Fruit fly (Drosophila melanogaster) whole organism, embryonic: ENCODE results near the gene CG32939.

Experiments
- Bgb ChIP-seq: fragments of 200-800 bp; sonication (Bioruptor generic); IDR thresholded peaks from 2 replicates; pipeline ENCODE4 v1.3.6; 2022; ENCODE audit warnings: missing biosample characterization, missing genetic modification characterization; ENCODE audit not compliant: partially characterized antibody
- CG10543 ChIP-seq: fragments of 200-800 bp; sonication (Bioruptor generic); optimal IDR thresholded peaks from 3 replicates; lab custom pipeline; 2017; ENCODE audit warnings: missing biosample characterization, mild to moderate bottlenecking, missing genetic modification characterization, moderate library complexity
- CG10959 ChIP-seq: fragments of 200-800 bp; sonication (Bioruptor generic); IDR thresholded peaks from 2 replicates; pipeline ENCODE4 v1.3.6; 2022; ENCODE audit warnings: missing biosample characterization, missing genetic modification characterization
- CG11504 ChIP-seq: fragments of 200-800 bp; sonication (Bioruptor generic); optimal IDR thresholded peaks from 3 replicates; lab custom pipeline; 2019; ENCODE audit warnings: missing biosample characterization, mild to moderate bottlenecking, missing genetic modification characterization, moderate library complexity
- CG11560 ChIP-seq: fragments of 200-800 bp; sonication (Bioruptor generic); IDR thresholded peaks from 3 replicates; pipeline ENCODE4 v1.3.6; 2022; ENCODE audit warnings: missing biosample characterization, missing genetic modification characterization
- CG12299 ChIP-seq: fragments of 200-800 bp; sonication (Bioruptor generic); optimal IDR thresholded peaks from 2 replicates; lab custom pipeline; 2018; ENCODE audit warnings: missing biosample characterization, mild to moderate bottlenecking, missing genetic modification characterization
- CG12391 ChIP-seq: fragments of 200-800 bp; sonication (Bioruptor generic); optimal IDR thresholded peaks from 3 replicates; lab custom pipeline; 2018; ENCODE audit warnings: missing biosample characterization, mild to moderate bottlenecking, missing genetic modification characterization, moderate library complexity
- CG12659 ChIP-seq: fragments of 200-800 bp; sonication (Bioruptor generic); optimal IDR thresholded peaks from 3 replicates; lab custom pipeline; 2017; ENCODE audit warnings: mild to moderate bottlenecking, missing biosample characterization, missing genetic modification reagents, missing genetic modification characterization
- CG15696 ChIP-seq: fragments of 200-800 bp; sonication (Bioruptor generic); optimal IDR thresholded peaks from 2 replicates; lab custom pipeline; 2019; ENCODE audit warnings: missing biosample characterization, mild to moderate bottlenecking, missing genetic modification characterization, moderate library complexity
- CG17359 ChIP-seq: fragments of 200-800 bp; sonication (Bioruptor generic); optimal IDR thresholded peaks from 3 replicates; lab custom pipeline; 2018; ENCODE audit warnings: missing biosample characterization, mild to moderate bottlenecking, missing genetic modification characterization, moderate library complexity
- CG17385 ChIP-seq: fragments of 200-800 bp; sonication (Bioruptor generic); optimal IDR thresholded peaks from 3 replicates; lab custom pipeline; 2018; ENCODE audit warnings: missing biosample characterization, mild to moderate bottlenecking, missing genetic modification characterization
- CG2202 ChIP-seq: fragments of 200-800 bp; sonication (Bioruptor generic); optimal IDR thresholded peaks from 2 replicates; lab custom pipeline; 2018; ENCODE audit warnings: missing biosample characterization, mild to moderate bottlenecking, missing genetic modification characterization
- CG2678 ChIP-seq: fragments of 200-800 bp; sonication (Bioruptor generic); optimal IDR thresholded peaks from 3 replicates; lab custom pipeline; 2019; ENCODE audit warnings: missing biosample characterization, mild to moderate bottlenecking, missing genetic modification characterization, moderate library complexity
- CG2889 ChIP-seq: fragments of 200-800 bp; sonication (Bioruptor generic); IDR thresholded peaks from 3 replicates; pipeline ENCODE4 v1.3.6; 2022; ENCODE audit warnings: missing biosample characterization, missing genetic modification characterization
- CG42726 ChIP-seq: fragments of 200-800 bp; sonication (Bioruptor generic); IDR thresholded peaks from 2 replicates; pipeline ENCODE4 v1.3.6; 2022; ENCODE audit warnings: missing biosample characterization, missing genetic modification characterization; ENCODE audit not compliant: partially characterized antibody
- CG4404 ChIP-seq: fragments of 200-800 bp; sonication (Bioruptor generic); IDR thresholded peaks from 2 replicates; pipeline ENCODE4 v1.3.6; 2022; ENCODE audit warnings: missing biosample characterization, missing genetic modification characterization
- CG7372 ChIP-seq: fragments of 200-800 bp; sonication (Bioruptor generic); IDR thresholded peaks from 2 replicates; pipeline ENCODE4 v1.3.6; 2022; ENCODE audit warnings: missing biosample characterization, missing genetic modification characterization
- CG7987 ChIP-seq: fragments of 200-800 bp; sonication (Bioruptor generic); optimal IDR thresholded peaks from 2 replicates; lab custom pipeline; 2018; ENCODE audit warnings: missing biosample characterization, mild to moderate bottlenecking, missing genetic modification characterization, moderate library complexity
- Chrac-16 ChIP-seq: fragments of 200-800 bp; sonication (Bioruptor generic); optimal IDR thresholded peaks from 3 replicates; lab custom pipeline; 2016; ENCODE audit warnings: missing biosample characterization, missing genetic modification characterization
- Dll ChIP-seq: fragments of 200-800 bp; sonication (Bioruptor generic); IDR thresholded peaks from 4 replicates; pipeline ENCODE4 v1.3.6; 2022; ENCODE audit warnings: missing biosample characterization, missing genetic modification characterization; ENCODE audit not compliant: partially characterized antibody
- Elba2 ChIP-seq: fragments of 200-800 bp; sonication (Bioruptor generic); optimal IDR thresholded peaks from 3 replicates; lab custom pipeline; 2016; ENCODE audit warnings: missing biosample characterization, missing genetic modification characterization
- H15 ChIP-seq: fragments of 200-800 bp; sonication (Bioruptor generic); IDR thresholded peaks from 3 replicates; pipeline ENCODE4 v1.3.6; 2022; ENCODE audit warnings: missing biosample characterization, missing genetic modification characterization
- Hr51 ChIP-seq, 2 experiments: fragments of 200-800 bp; sonication (Bioruptor generic); optimal IDR thresholded peaks; 2 replicates in 1 of 2; 3 replicates in 1 of 2; lab custom pipeline; 2016 to 2018; ENCODE audit warnings: missing biosample characterization in 2 of 2, missing genetic modification characterization in 2 of 2, mild to moderate bottlenecking in 1 of 2, moderate library complexity in 1 of 2
- Lhr ChIP-seq: fragments of 200-800 bp; sonication (Bioruptor generic); optimal IDR thresholded peaks from 3 replicates; lab custom pipeline; 2017; ENCODE audit warnings: mild to moderate bottlenecking, missing biosample characterization, missing genetic modification reagents, missing genetic modification characterization
- Max ChIP-seq: fragments of 200-800 bp; sonication (Bioruptor generic); optimal IDR thresholded peaks from 2 replicates; lab custom pipeline; 2016; ENCODE audit warnings: missing biosample characterization, mild to moderate bottlenecking, missing genetic modification characterization
- Oaz ChIP-seq: fragments of 200-800 bp; sonication (Bioruptor generic); IDR thresholded peaks from 2 replicates; pipeline ENCODE4 v1.3.6; 2022; ENCODE audit warnings: missing biosample characterization, missing genetic modification characterization
- Optix ChIP-seq: fragments of 200-800 bp; sonication (Bioruptor generic); IDR thresholded peaks from 3 replicates; pipeline ENCODE4 v1.3.6; 2022; ENCODE audit warnings: missing biosample characterization, missing genetic modification characterization
- ac ChIP-seq: fragments of 200-800 bp; sonication (Bioruptor generic); optimal IDR thresholded peaks from 3 replicates; lab custom pipeline; 2017; ENCODE audit warnings: missing biosample characterization, mild to moderate bottlenecking, missing genetic modification characterization
- amos ChIP-seq: fragments of 200-800 bp; sonication (Bioruptor generic); IDR thresholded peaks from 2 replicates; pipeline ENCODE4 v1.3.6; 2022; ENCODE audit warnings: missing biosample characterization, missing genetic modification characterization; ENCODE audit not compliant: partially characterized antibody
- ap ChIP-seq: fragments of 200-800 bp; sonication (Bioruptor generic); IDR thresholded peaks from 2 replicates; pipeline ENCODE4 v1.3.6; 2022; ENCODE audit warnings: missing biosample characterization, missing genetic modification characterization
- ase ChIP-seq: fragments of 200-800 bp; sonication (Bioruptor generic); IDR thresholded peaks from 3 replicates; pipeline ENCODE4 v1.3.6; 2022; ENCODE audit warnings: missing biosample characterization, missing genetic modification characterization
- bcd ChIP-seq: fragments of 200-800 bp; sonication (Bioruptor generic); optimal IDR thresholded peaks from 2 replicates; lab custom pipeline; 2017; ENCODE audit warnings: missing biosample characterization, mild to moderate bottlenecking, missing genetic modification characterization
- cg ChIP-seq: fragments of 200-800 bp; sonication (Bioruptor generic); optimal IDR thresholded peaks from 3 replicates; lab custom pipeline; 2019; ENCODE audit warnings: missing biosample characterization, mild to moderate bottlenecking, missing genetic modification characterization, moderate library complexity
- chm ChIP-seq: fragments of 200-800 bp; sonication (Bioruptor generic); IDR thresholded peaks from 2 replicates; pipeline ENCODE4 v1.3.6; 2022; ENCODE audit warnings: missing biosample characterization, missing genetic modification characterization
- dan ChIP-seq: fragments of 200-800 bp; sonication (Bioruptor generic); IDR thresholded peaks from 2 replicates; pipeline ENCODE4 v1.3.6; 2022; ENCODE audit warnings: missing biosample characterization, missing genetic modification characterization
- dmrt11E ChIP-seq: fragments of 200-800 bp; sonication (Bioruptor generic); optimal IDR thresholded peaks from 3 replicates; lab custom pipeline; 2018; ENCODE audit warnings: missing biosample characterization, mild to moderate bottlenecking, missing genetic modification characterization, moderate library complexity
- dmrt99B ChIP-seq: fragments of 200-800 bp; sonication (Bioruptor generic); optimal IDR thresholded peaks from 2 replicates; lab custom pipeline; 2018; ENCODE audit warnings: missing biosample characterization, mild to moderate bottlenecking, missing genetic modification characterization, moderate library complexity
- her ChIP-seq: fragments of 200-800 bp; sonication (Bioruptor generic); optimal IDR thresholded peaks from 2 replicates; lab custom pipeline; 2016; ENCODE audit warnings: missing biosample characterization, missing genetic modification characterization
- hth ChIP-seq: fragments of >200 bp; optimal IDR thresholded peaks from 2 replicates; lab custom pipeline; 2017; ENCODE audit warnings: inconsistent platforms
- jumu ChIP-seq: fragments of 200-800 bp; sonication (Bioruptor generic); optimal IDR thresholded peaks from 3 replicates; lab custom pipeline; 2016; ENCODE audit warnings: missing biosample characterization, missing genetic modification characterization
- pan ChIP-seq, 4 experiments: fragments of >200 bp in 3 of 4; fragments of 200-800 bp in 1 of 4; sonication (Bioruptor generic) in 1 of 4; optimal IDR thresholded peaks in 3 of 4; IDR thresholded peaks in 1 of 4; 2 replicates each; pipeline versions ENCODE4 v1.3.6 to Lab custom; 2017 to 2022; ENCODE audit warnings: missing biosample characterization in 2 of 4, missing genetic modification characterization in 2 of 4, mixed read lengths in 1 of 4
- pho ChIP-seq: fragments of 200-800 bp; sonication (Bioruptor generic); optimal IDR thresholded peaks from 2 replicates; lab custom pipeline; 2016; ENCODE audit warnings: missing biosample characterization, missing genetic modification characterization
- shn ChIP-seq: fragments of 200-800 bp; sonication (Bioruptor generic); optimal IDR thresholded peaks from 3 replicates; lab custom pipeline; 2016; ENCODE audit warnings: missing biosample characterization, missing genetic modification characterization
- slou ChIP-seq: fragments of 200-800 bp; sonication (Bioruptor generic); optimal IDR thresholded peaks from 3 replicates; lab custom pipeline; 2016; ENCODE audit warnings: missing biosample characterization, missing genetic modification characterization
- slp2 ChIP-seq: fragments of 200-800 bp; sonication (Bioruptor generic); optimal IDR thresholded peaks from 2 replicates; lab custom pipeline; 2016; ENCODE audit warnings: missing biosample characterization, missing genetic modification characterization
- tgo ChIP-seq: fragments of 200-800 bp; sonication (Bioruptor generic); IDR thresholded peaks from 3 replicates; pipeline ENCODE4 v1.3.6; 2022; ENCODE audit warnings: missing biosample characterization, missing genetic modification characterization
- tin ChIP-seq: fragments of 200-800 bp; sonication (Bioruptor generic); optimal IDR thresholded peaks from 3 replicates; lab custom pipeline; 2016; ENCODE audit warnings: missing biosample characterization, missing genetic modification characterization
- toy ChIP-seq: fragments of 200-800 bp; sonication (Bioruptor generic); IDR thresholded peaks from 2 replicates; pipeline ENCODE4 v1.3.6; 2022; ENCODE audit warnings: missing biosample characterization, missing genetic modification characterization
- unc-4 ChIP-seq: fragments of 200-800 bp; sonication (Bioruptor generic); IDR thresholded peaks from 2 replicates; pipeline ENCODE4 v1.3.6; 2022; ENCODE audit warnings: missing biosample characterization, missing genetic modification characterization; ENCODE audit not compliant: partially characterized antibody
- zen2 ChIP-seq: fragments of 200-800 bp; sonication (Bioruptor generic); IDR thresholded peaks from 3 replicates; pipeline ENCODE4 v1.3.6; 2022; ENCODE audit warnings: missing biosample characterization, missing genetic modification characterization; ENCODE audit not compliant: partially characterized antibody

CG32939 gene

dm6 chr3R:9702567-9702966 lies 9.7 kb downstream of the CG32939 start (continued):
- TF ChIP-seq Lhr (GFP tag; lab: Kevin White, UChicago) = peak; percentile 57
- TF ChIP-seq CG10543 = peak; percentile 42
- peak; percentile 82 for TF ChIP-seq dmrt11E (tag; lab: Kevin White, UChicago)
- TF ChIP-seq CG17359 (tag; lab: Kevin White, UChicago) = peak; percentile 95
- no peak for TF ChIP-seq CG42726 (GFP tag; lab: Robert Waterston, UW)
- no peak for TF ChIP-seq ap (GFP tag; lab: Robert Waterston, UW)
- TF ChIP-seq Elba2 = no peak
- peak; percentile 81 for TF ChIP-seq tin (GFP tag; lab: Kevin White, UChicago)
- TF ChIP-seq pho (GFP tag; lab: Kevin White, UChicago) = peak; percentile 77
- peak; percentile 82 for TF ChIP-seq shn
- TF ChIP-seq H15 = no peak
- TF ChIP-seq hth (lab: Kevin White, UChicago) = no peak
- no peak for TF ChIP-seq toy (GFP tag; lab: Robert Waterston, UW)
- peak; percentile 82 for TF ChIP-seq ac (GFP tag; lab: Kevin White, UChicago)
- TF ChIP-seq slou (GFP tag; lab: Kevin White, UChicago) = peak; percentile 63
- TF ChIP-seq CG15696 (tag; lab: Kevin White, UChicago) = peak; percentile 69
- no peak for TF ChIP-seq Dll (GFP tag; lab: Robert Waterston, UW)
- no peak for TF ChIP-seq tgo
- TF ChIP-seq pan (optimal IDR thresholded peaks at IDR 0.05; lab: Kevin White, UChicago) = no peak
- TF ChIP-seq pan (GFP tag; optimal IDR thresholded peaks at IDR 0.05 in 1 of 2, IDR thresholded peaks at IDR 0.05 in 1 of 2) = no peak
- no peak for TF ChIP-seq CG4404 (GFP tag; lab: Robert Waterston, UW)
- TF ChIP-seq cg = peak; percentile 7
- no peak for TF ChIP-seq zen2 (GFP tag; lab: Robert Waterston, UW)
- peak; percentile 76 for TF ChIP-seq jumu (GFP tag; lab: Kevin White, UChicago)
- TF ChIP-seq CG12659 (GFP tag; lab: Kevin White, UChicago) = peak; percentile 91
- TF ChIP-seq ase (GFP tag; lab: Robert Waterston, UW) = no peak
- TF ChIP-seq CG2678 (tag; lab: Kevin White, UChicago) = peak; percentile 93
- TF ChIP-seq slp2 (GFP tag; lab: Kevin White, UChicago) = peak; percentile 69
- peak; percentile 88 for TF ChIP-seq bcd (GFP tag; lab: Kevin White, UChicago)
- TF ChIP-seq CG11560 = no peak
- peak; percentile 76 for TF ChIP-seq her (GFP tag; lab: Kevin White, UChicago)
- peak; percentile 88 for TF ChIP-seq CG17385
- no peak for TF ChIP-seq CG2889 (GFP tag; lab: Robert Waterston, UW)
- peak; percentile 86 for TF ChIP-seq CG12299 (tag; lab: Kevin White, UChicago)
- peak; percentile 93 for TF ChIP-seq dmrt99B (tag; lab: Kevin White, UChicago)
- no peak for TF ChIP-seq CG7372 (GFP tag; lab: Robert Waterston, UW)
- no peak for TF ChIP-seq Oaz (GFP tag; lab: Robert Waterston, UW)
- no peak for TF ChIP-seq amos (GFP tag; lab: Robert Waterston, UW)
- TF ChIP-seq Optix (GFP tag; lab: Robert Waterston, UW) = no peak
- TF ChIP-seq CG2202 (tag; lab: Kevin White, UChicago) = peak; percentile 81
- TF ChIP-seq Hr51 (GFP tag; optimal IDR thresholded peaks at IDR 0.05; lab: Kevin White, UChicago) = peak; percentile 71 to 93
- TF ChIP-seq unc-4 (GFP tag; lab: Robert Waterston, UW) = no peak
- peak; percentile 91 for TF ChIP-seq CG12391 (tag; lab: Kevin White, UChicago)
- TF ChIP-seq chm (GFP tag; lab: Robert Waterston, UW) = no peak
- TF ChIP-seq CG11504 = peak; percentile 93
- no peak for TF ChIP-seq Bgb (GFP tag; lab: Robert Waterston, UW)
- peak; percentile 83 for TF ChIP-seq Chrac-16
- no peak for TF ChIP-seq dan
- TF ChIP-seq CG10959 (GFP tag; lab: Robert Waterston, UW) = no peak
- peak; percentile 83 for TF ChIP-seq Max (GFP tag; lab: Kevin White, UChicago)
- peak; percentile 86 for TF ChIP-seq CG7987
